Fruit fly (Drosophila melanogaster) whole organism, prepupa: ENCODE measurements around the gene CG16854.
A peak's percentile ranks its signal among the peaks of the same experiment; 100 is the strongest.

Source experiments
- Blimp-1 ChIP-seq: fragments of 200-800 bp; sonication (Bioruptor generic); optimal IDR thresholded peaks from 3 replicates; lab custom pipeline; 2017; ENCODE audit warnings: missing biosample characterization, missing genetic modification characterization, mild to moderate bottlenecking, moderate library complexity, missing genetic modification reagents
- CG10631 ChIP-seq: fragments of 200-800 bp; sonication (Bioruptor generic); optimal IDR thresholded peaks from 2 replicates; lab custom pipeline; 2016; ENCODE audit warnings: missing biosample characterization, missing genetic modification characterization
- CG11902 ChIP-seq: fragments of 200-800 bp; sonication (Bioruptor generic); optimal IDR thresholded peaks from 3 replicates; lab custom pipeline; 2016; ENCODE audit warnings: missing biosample characterization, missing genetic modification characterization
- CG15336 ChIP-seq: fragments of 200-800 bp; sonication (Bioruptor generic); IDR thresholded peaks from 2 replicates; pipeline ENCODE4 v1.3.6; 2022; ENCODE audit warnings: missing biosample characterization, missing genetic modification characterization
- CG1621 ChIP-seq: fragments of 200-800 bp; sonication (Bioruptor generic); optimal IDR thresholded peaks from 3 replicates; lab custom pipeline; 2018; ENCODE audit warnings: missing biosample characterization, mild to moderate bottlenecking, missing genetic modification characterization
- CG16779 ChIP-seq: fragments of 200-800 bp; sonication (Bioruptor generic); optimal IDR thresholded peaks from 3 replicates; lab custom pipeline; 2017; ENCODE audit warnings: missing biosample characterization, mild to moderate bottlenecking, missing genetic modification characterization
- CG3032 ChIP-seq: fragments of 200-800 bp; optimal IDR thresholded peaks from 2 replicates; lab custom pipeline; 2019; ENCODE audit warnings: missing biosample characterization, mild to moderate bottlenecking, missing genetic modification characterization, moderate library complexity
- CG31627 ChIP-seq: fragments of 200-800 bp; sonication (Bioruptor generic); optimal IDR thresholded peaks from 3 replicates; lab custom pipeline; 2016; ENCODE audit warnings: missing biosample characterization, missing genetic modification characterization
- CG34406 ChIP-seq: fragments of 200-800 bp; sonication (Bioruptor generic); optimal IDR thresholded peaks from 3 replicates; lab custom pipeline; 2016; ENCODE audit warnings: missing biosample characterization, missing genetic modification characterization
- CG3919 ChIP-seq: fragments of 200-800 bp; sonication (Bioruptor generic); optimal IDR thresholded peaks from 3 replicates; lab custom pipeline; 2016; ENCODE audit warnings: missing biosample characterization, missing genetic modification characterization
- CG6163 ChIP-seq: fragments of 200-800 bp; sonication (Bioruptor generic); IDR thresholded peaks from 3 replicates; pipeline ENCODE4 v1.3.6; 2022; ENCODE audit warnings: missing biosample characterization, missing genetic modification characterization
- CG6276 ChIP-seq: fragments of 200-800 bp; sonication (Bioruptor generic); optimal IDR thresholded peaks from 2 replicates; lab custom pipeline; 2017; ENCODE audit warnings: missing biosample characterization, mild to moderate bottlenecking, missing genetic modification characterization
- CG6792 ChIP-seq: fragments of 200-800 bp; sonication (Bioruptor generic); optimal IDR thresholded peaks from 3 replicates; lab custom pipeline; 2016; ENCODE audit warnings: missing biosample characterization, missing genetic modification characterization
- CG6808 ChIP-seq: fragments of 200-800 bp; sonication (Bioruptor generic); optimal IDR thresholded peaks from 3 replicates; lab custom pipeline; 2017; ENCODE audit warnings: missing biosample characterization, missing genetic modification characterization, mild to moderate bottlenecking, moderate library complexity, missing genetic modification reagents
- CG6854 ChIP-seq: fragments of 200-800 bp; sonication (Bioruptor generic); optimal IDR thresholded peaks from 2 replicates; lab custom pipeline; 2017; ENCODE audit warnings: missing biosample characterization, mild to moderate bottlenecking, missing genetic modification characterization
- CG7368 ChIP-seq: fragments of 200-800 bp; sonication (Bioruptor generic); optimal IDR thresholded peaks from 3 replicates; lab custom pipeline; 2016; ENCODE audit warnings: missing biosample characterization, missing genetic modification characterization
- Eip75B ChIP-seq: fragments of 200-800 bp; sonication (Bioruptor generic); optimal IDR thresholded peaks from 3 replicates; lab custom pipeline; 2016; ENCODE audit warnings: missing biosample characterization, missing genetic modification characterization
- Eip78C ChIP-seq: fragments of 200-800 bp; sonication (Bioruptor generic); peaks from one replicate; lab custom pipeline; 2016; ENCODE audit warnings: missing biosample characterization, missing genetic modification characterization
- Eip93F ChIP-seq: fragments of 200-800 bp; sonication (Bioruptor generic); optimal IDR thresholded peaks from 2 replicates; lab custom pipeline; 2016; ENCODE audit warnings: missing biosample characterization, mild to moderate bottlenecking, missing genetic modification characterization
- Ets21C ChIP-seq: fragments of 200-800 bp; sonication (Bioruptor generic); optimal IDR thresholded peaks from 3 replicates; lab custom pipeline; 2016; ENCODE audit warnings: missing biosample characterization, missing genetic modification characterization
- Ets96B ChIP-seq: fragments of 200-800 bp; optimal IDR thresholded peaks from 2 replicates; lab custom pipeline; 2019; ENCODE audit warnings: missing biosample characterization, mild to moderate bottlenecking, missing genetic modification characterization, moderate library complexity
- Gug ChIP-seq: fragments of 200-800 bp; sonication (Bioruptor generic); IDR thresholded peaks from 2 replicates; pipeline ENCODE4 v1.3.6; 2022; ENCODE audit warnings: missing biosample characterization, missing genetic modification characterization
- Hr38 ChIP-seq: sonication (Bioruptor generic); optimal IDR thresholded peaks from 2 replicates; lab custom pipeline; 2016; ENCODE audit warnings: missing biosample characterization, missing genetic modification characterization
- Lpt ChIP-seq: fragments of 200-800 bp; sonication (Bioruptor generic); optimal IDR thresholded peaks from 3 replicates; lab custom pipeline; 2016; ENCODE audit warnings: missing biosample characterization, missing genetic modification characterization
- Met ChIP-seq: fragments of 200-800 bp; sonication (Bioruptor generic); optimal IDR thresholded peaks from 3 replicates; lab custom pipeline; 2016; ENCODE audit warnings: missing biosample characterization, missing genetic modification characterization
- Sox102F ChIP-seq: fragments of 200-800 bp; sonication (Bioruptor generic); optimal IDR thresholded peaks from 2 replicates; lab custom pipeline; 2016; ENCODE audit warnings: missing biosample characterization, mild to moderate bottlenecking, missing genetic modification characterization
- Sox14 ChIP-seq: fragments of 200-800 bp; sonication (Bioruptor generic); optimal IDR thresholded peaks from 3 replicates; lab custom pipeline; 2016; ENCODE audit warnings: missing biosample characterization, missing genetic modification characterization
- Sox15 ChIP-seq: fragments of 200-800 bp; sonication (Bioruptor generic); optimal IDR thresholded peaks from 3 replicates; lab custom pipeline; 2016; ENCODE audit warnings: missing biosample characterization, missing genetic modification characterization
- achi ChIP-seq: fragments of 200-800 bp; sonication (Bioruptor generic); optimal IDR thresholded peaks from 3 replicates; lab custom pipeline; 2016; ENCODE audit warnings: missing biosample characterization, missing genetic modification characterization
- acj6 ChIP-seq: fragments of 200-800 bp; sonication (Bioruptor generic); optimal IDR thresholded peaks from 3 replicates; lab custom pipeline; 2016; ENCODE audit warnings: missing biosample characterization, missing genetic modification characterization
- dsx ChIP-seq: fragments of 200-800 bp; optimal IDR thresholded peaks from 3 replicates; lab custom pipeline; 2019; ENCODE audit warnings: missing biosample characterization, mild to moderate bottlenecking, missing genetic modification characterization, moderate library complexity; ENCODE audit not compliant: poor library complexity, severe bottlenecking
- eg ChIP-seq: fragments of 200-800 bp; sonication (Bioruptor generic); IDR thresholded peaks from 3 replicates; pipeline ENCODE4 v1.3.6; 2022; ENCODE audit warnings: missing biosample characterization, missing genetic modification characterization
- fd59A ChIP-seq: fragments of 200-800 bp; sonication (Bioruptor generic); optimal IDR thresholded peaks from 2 replicates; lab custom pipeline; 2017; ENCODE audit warnings: missing biosample characterization, mild to moderate bottlenecking, missing genetic modification characterization, missing genetic modification reagents
- fd85E ChIP-seq: fragments of 200-800 bp; sonication (Bioruptor generic); optimal IDR thresholded peaks from 3 replicates; lab custom pipeline; 2016; ENCODE audit warnings: missing biosample characterization, missing genetic modification characterization
- fkh ChIP-seq: fragments of 200-800 bp; sonication (Bioruptor generic); optimal IDR thresholded peaks from 3 replicates; lab custom pipeline; 2017; ENCODE audit warnings: missing biosample characterization, mild to moderate bottlenecking, missing genetic modification characterization, moderate library complexity
- lz ChIP-seq: fragments of 200-800 bp; sonication (Bioruptor generic); optimal IDR thresholded peaks from 3 replicates; lab custom pipeline; 2016; ENCODE audit warnings: missing biosample characterization, missing genetic modification characterization
- net ChIP-seq: fragments of 200-800 bp; sonication (Bioruptor generic); optimal IDR thresholded peaks from 3 replicates; lab custom pipeline; 2016; ENCODE audit warnings: missing biosample characterization, missing genetic modification characterization
- spab ChIP-seq: fragments of 200-800 bp; sonication (Bioruptor generic); optimal IDR thresholded peaks from 2 replicates; lab custom pipeline; 2017; ENCODE audit warnings: missing biosample characterization, mild to moderate bottlenecking, missing genetic modification characterization, missing genetic modification reagents
- ss ChIP-seq, 2 experiments: fragments of 200-800 bp; sonication (Bioruptor generic); optimal IDR thresholded peaks; 2 replicates in 1 of 2; 3 replicates in 1 of 2; lab custom pipeline; 2017 to 2018; ENCODE audit warnings: mild to moderate bottlenecking in 2 of 2, missing biosample characterization in 2 of 2, missing genetic modification characterization in 2 of 2, moderate library complexity in 1 of 2
- svp ChIP-seq: fragments of 200-800 bp; sonication (Bioruptor generic); peaks from one replicate; lab custom pipeline; 2016; ENCODE audit warnings: missing biosample characterization, missing genetic modification characterization
- topi ChIP-seq: fragments of 200-800 bp; sonication (Bioruptor generic); optimal IDR thresholded peaks from 3 replicates; lab custom pipeline; 2016; ENCODE audit warnings: missing biosample characterization, missing genetic modification characterization
- vri ChIP-seq: fragments of 200-800 bp; sonication (Bioruptor generic); optimal IDR thresholded peaks from 3 replicates; lab custom pipeline; 2016; ENCODE audit warnings: missing biosample characterization, mild to moderate bottlenecking, missing genetic modification characterization

The CG16854 gene

dm6 chr2L:11044678-11045466 is 41.6 kb upstream of the CG16854 start (continued):
- TF ChIP-seq CG6854 (no peak), spab (GFP tag; lab: Kevin White, UChicago) (peak; percentile 30), CG15336 (GFP tag; lab: Robert Waterston, UW) (peak; percentile 81), CG6163 (GFP tag; lab: Robert Waterston, UW) (peak; percentile 79), Lpt (GFP tag; lab: Kevin White, UChicago) (peak; percentile 66), Eip93F (GFP tag; lab: Kevin White, UChicago) (peak; percentile 66), Eip75B (GFP tag; lab: Kevin White, UChicago) (peak; percentile 32), Sox15 (GFP tag; lab: Kevin White, UChicago) (peak; percentile 46), CG7368 (GFP tag; lab: Kevin White, UChicago) (peak; percentile 4), CG10631 (GFP tag; lab: Kevin White, UChicago) (peak; percentile 67)
- TF ChIP-seq, all 60 proteins: peak for 52

dm6 chr2L:11045467-11045914 is 41.0 kb upstream of the CG16854 start:
- TF ChIP-seq net, result no peak
- peak; percentile 5 for TF ChIP-seq Eip75B (GFP tag; lab: Kevin White, UChicago)
- peak; percentile 66 for TF ChIP-seq svp (GFP tag; lab: Kevin White, UChicago)
- peak; percentile 35 for TF ChIP-seq vri (GFP tag; lab: Kevin White, UChicago)
- TF ChIP-seq, all 60 proteins: peak for 3

- TF ChIP-seq topi (GFP tag; lab: Kevin White, UChicago), result peak; percentile 20
- TF ChIP-seq Sox102F (GFP tag; lab: Kevin White, UChicago), result peak; percentile 3
- TF ChIP-seq Eip93F (GFP tag; lab: Kevin White, UChicago), result peak; percentile 29
- peak; percentile 1 for TF ChIP-seq Sox14 (GFP tag; lab: Kevin White, UChicago)
- no peak for TF ChIP-seq achi (GFP tag; lab: Kevin White, UChicago)
- peak; percentile 51 for TF ChIP-seq fkh (GFP tag; lab: Kevin White, UChicago)
- peak; percentile 61 for TF ChIP-seq vri (GFP tag; lab: Kevin White, UChicago)
- no peak for TF ChIP-seq Ets21C
- TF ChIP-seq Met (GFP tag; lab: Kevin White, UChicago), result peak; percentile 19
- TF ChIP-seq CG16779 (tag; lab: Kevin White, UChicago), result no peak
Measured at dm6 chr2L:11046051-11046450, 40.5 kb upstream of the CG16854 start.

- no peak for TF ChIP-seq CG16779 (tag; lab: Kevin White, UChicago)
- no peak for TF ChIP-seq Blimp-1 (GFP tag; lab: Kevin White, UChicago)
- no peak for TF ChIP-seq Lpt (GFP tag; lab: Kevin White, UChicago)
- TF ChIP-seq Eip75B (GFP tag; lab: Kevin White, UChicago), result peak; percentile 46
- no peak for TF ChIP-seq CG6276 (GFP tag; lab: Kevin White, UChicago)
- no peak for TF ChIP-seq CG6792
- TF ChIP-seq Gug (GFP tag; lab: Robert Waterston, UW), result no peak
- peak; percentile 13 for TF ChIP-seq achi (GFP tag; lab: Kevin White, UChicago)
- TF ChIP-seq acj6 (GFP tag; lab: Kevin White, UChicago), result no peak
- TF ChIP-seq CG11902 (GFP tag; lab: Kevin White, UChicago), result no peak
- peak; percentile 37 for TF ChIP-seq CG6808 (GFP tag; lab: Kevin White, UChicago)
- TF ChIP-seq Hr38, result no peak
- no peak for TF ChIP-seq vri (GFP tag; lab: Kevin White, UChicago)
- TF ChIP-seq CG34406 (GFP tag; lab: Kevin White, UChicago), result no peak
- TF ChIP-seq CG3032 (tag; lab: Kevin White, UChicago), result peak; percentile 59
- TF ChIP-seq lz, result no peak
- TF ChIP-seq fd85E (GFP tag; lab: Kevin White, UChicago), result no peak
- TF ChIP-seq ss (GFP tag; optimal IDR thresholded peaks at IDR 0.05; lab: Kevin White, UChicago), result peak; percentile 13 to 27
- no peak for TF ChIP-seq CG1621 (tag; lab: Kevin White, UChicago)
- TF ChIP-seq Eip78C (GFP tag; lab: Kevin White, UChicago), result peak; percentile 83
- no peak for TF ChIP-seq eg (GFP tag; lab: Robert Waterston, UW)
- no peak for TF ChIP-seq CG31627 (GFP tag; lab: Kevin White, UChicago)
- peak; percentile 58 for TF ChIP-seq Ets96B (tag; lab: Kevin White, UChicago)
- no peak for TF ChIP-seq fd59A (GFP tag; lab: Kevin White, UChicago)
- 0 out of 3 replicates have a peak, but pooled peaks have one; percentile 30 for TF ChIP-seq CG6163 (GFP tag; lab: Robert Waterston, UW)
- no peak for TF ChIP-seq fkh (GFP tag; lab: Kevin White, UChicago)
- peak; percentile 34 for TF ChIP-seq CG10631 (GFP tag; lab: Kevin White, UChicago)
- TF ChIP-seq spab (GFP tag; lab: Kevin White, UChicago), result peak; percentile 33
- peak; percentile 57 for TF ChIP-seq dsx (GFP tag; lab: Kevin White, UChicago)
- TF ChIP-seq CG3919 (GFP tag; lab: Kevin White, UChicago), result peak; percentile 41
- TF ChIP-seq CG6854, result no peak
Measured at dm6 chr2L:11048307-11048706, 38.2 kb upstream of the CG16854 start.
